Fruit fly (Drosophila melanogaster) whole organism, adult: ENCODE measurements around the gene Arl6IP1.

ENCODE experiments used
- CG12768 ChIP-seq: fragments of 200-800 bp; sonication (Bioruptor generic); optimal IDR thresholded peaks from 2 replicates; lab custom pipeline; 2017; ENCODE audit warnings: missing biosample characterization, missing genetic modification characterization, mild to moderate bottlenecking, moderate library complexity, missing genetic modification reagents
- CG7101 ChIP-seq: fragments of 200-800 bp; sonication (Bioruptor generic); optimal IDR thresholded peaks from 2 replicates; lab custom pipeline; 2018; ENCODE audit warnings: missing biosample characterization, mild to moderate bottlenecking, missing genetic modification characterization, moderate library complexity
- kay ChIP-seq: fragments of 200-800 bp; sonication (Bioruptor generic); peaks from one replicate; lab custom pipeline; 2016; ENCODE audit warnings: missing biosample characterization, missing genetic modification characterization, borderline replicate concordance
- tj ChIP-seq: fragments of 200-800 bp; sonication (Bioruptor generic); optimal IDR thresholded peaks from 3 replicates; lab custom pipeline; 2017; ENCODE audit warnings: missing biosample characterization, mild to moderate bottlenecking, missing genetic modification characterization, moderate library complexity

DNA sequence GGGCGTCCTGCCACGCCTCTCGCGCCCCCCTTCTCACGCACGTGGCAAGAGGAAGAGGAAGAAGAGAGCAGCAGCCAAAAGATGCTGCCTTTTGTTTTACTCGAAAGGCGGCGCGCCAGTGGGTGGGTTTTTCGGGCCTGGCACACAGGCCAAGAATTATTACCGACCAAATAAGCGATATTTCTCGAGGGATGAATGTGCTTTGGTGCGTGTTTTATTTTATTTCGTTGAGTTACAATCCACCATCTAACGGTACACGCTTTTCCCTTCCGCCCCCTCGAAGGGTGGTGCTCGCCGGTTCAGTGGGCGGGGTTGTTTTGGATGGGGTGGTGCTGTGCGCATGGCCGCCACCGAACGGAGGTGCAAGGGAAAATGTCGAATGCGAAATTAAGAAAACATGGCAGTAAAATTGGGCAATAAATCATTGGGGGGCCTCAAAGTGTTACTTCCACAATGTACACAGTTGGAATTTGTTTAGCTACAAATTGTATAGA lies 28.9 kb downstream of the Arl6IP1 start:
- no peak for TF ChIP-seq kay (GFP tag; lab: Kevin White, UChicago)
- TF ChIP-seq CG7101 (tag; lab: Kevin White, UChicago), result no peak
- no peak for TF ChIP-seq CG12768 (GFP tag; lab: Kevin White, UChicago)
- TF ChIP-seq tj (GFP tag; lab: Kevin White, UChicago), result no peak
